Worm (Caenorhabditis elegans) whole organism, L4 larva: ENCODE measurements around the gene srp-2.

Experiments
- F10B5.3 ChIP-seq: sonication (generic microtip); optimal IDR thresholded peaks from 2 replicates; lab custom pipeline; 2016; ENCODE audit warnings: mild to moderate bottlenecking, missing genetic modification characterization, missing compliant biosample characterization
- F37D6.2 ChIP-seq: sonication (generic microtip); optimal IDR thresholded peaks from 2 replicates; lab custom pipeline; 2016; ENCODE audit warnings: mild to moderate bottlenecking, missing genetic modification characterization, missing compliant biosample characterization
- F44E2.7 ChIP-seq: fragments of 200-800 bp; sonication (Bioruptor generic); IDR thresholded peaks from 2 replicates; pipeline ENCODE4 v2.1.2; 2022; ENCODE audit warnings: missing genetic modification characterization, missing compliant biosample characterization
- F49E8.2 ChIP-seq: sonication (generic microtip); optimal IDR thresholded peaks from 2 replicates; lab custom pipeline; 2016; ENCODE audit warnings: missing compliant biosample characterization, mild to moderate bottlenecking, missing genetic modification characterization, borderline replicate concordance
- R02D3.7 ChIP-seq: fragments of 150-350 bp; sonication (generic microtip); optimal IDR thresholded peaks from 3 replicates; lab custom pipeline; 2014; ENCODE audit warnings: missing biosample characterization, missing genetic modification characterization
- Y48G9A.11 ChIP-seq: fragments of 200-800 bp; sonication (Bioruptor generic); IDR thresholded peaks from 2 replicates; pipeline ENCODE4 v1.3.6; 2022; ENCODE audit warnings: missing genetic modification reagents, missing genetic modification characterization, missing compliant biosample characterization
- aha-1 ChIP-seq: fragments of 150-350 bp; peaks from one replicate; lab custom pipeline; 2014; ENCODE audit warnings: missing biosample characterization, missing genetic modification characterization
- aly-2 ChIP-seq: sonication (generic microtip); optimal IDR thresholded peaks from 2 replicates; lab custom pipeline; 2018; ENCODE audit warnings: missing biosample characterization, missing genetic modification characterization
- attf-4 ChIP-seq: sonication (generic microtip); optimal IDR thresholded peaks from 3 replicates; lab custom pipeline; 2017; ENCODE audit warnings: missing biosample characterization, missing genetic modification characterization
- ceh-20 ChIP-seq: fragments of 200-800 bp; sonication (Bioruptor generic); IDR thresholded peaks from 2 replicates; pipeline ENCODE4 v1.3.6; 2022; ENCODE audit warnings: missing genetic modification reagents, missing genetic modification characterization, missing compliant biosample characterization
- ceh-28 ChIP-seq: fragments of 150-350 bp; optimal IDR thresholded peaks from 2 replicates; lab custom pipeline; 2014; ENCODE audit warnings: missing biosample characterization, missing genetic modification reagents, missing genetic modification characterization
- ceh-62 ChIP-seq: sonication (generic microtip); optimal IDR thresholded peaks from 2 replicates; lab custom pipeline; 2017; ENCODE audit warnings: missing biosample characterization, missing genetic modification characterization
- ceh-82 ChIP-seq: sonication (generic microtip); optimal IDR thresholded peaks from 2 replicates; lab custom pipeline; 2017; ENCODE audit warnings: missing biosample characterization, missing genetic modification characterization
- cey-2 ChIP-seq: sonication (generic microtip); optimal IDR thresholded peaks from 3 replicates; lab custom pipeline; 2017; ENCODE audit warnings: missing genetic modification characterization, mild to moderate bottlenecking, missing compliant biosample characterization, antibody characterized with exemption, borderline replicate concordance; ENCODE audit not compliant: insufficient read depth
- daf-16 ChIP-seq, 3 experiments: sonication (generic microtip); optimal IDR thresholded peaks; 2 replicates each; lab custom pipeline; 2016 to 2017; ENCODE audit warnings: missing genetic modification characterization in 3 of 3, missing genetic modification reagents in 3 of 3, mild to moderate bottlenecking in 2 of 3, missing compliant biosample characterization in 2 of 3, missing biosample characterization in 1 of 3, moderate library complexity in 1 of 3
- daf-19 ChIP-seq: fragments of 200-800 bp; sonication (Bioruptor generic); conservative IDR thresholded peaks from 2 replicates; pipeline ENCODE4 v1.3.6; 2022; ENCODE audit warnings: missing genetic modification characterization, missing compliant biosample characterization
- daf-8 ChIP-seq: fragments of 200-800 bp; sonication (Bioruptor generic); IDR thresholded peaks from 2 replicates; pipeline ENCODE4 v1.3.6; 2022; ENCODE audit warnings: missing genetic modification characterization, missing compliant biosample characterization
- dmd-9 ChIP-seq: fragments of 200-800 bp; sonication (Bioruptor generic); IDR thresholded peaks from 2 replicates; pipeline ENCODE4 v1.3.6; 2022; ENCODE audit warnings: missing genetic modification reagents, missing genetic modification characterization, missing compliant biosample characterization
- dpl-1 ChIP-seq: fragments of 150-350 bp; optimal IDR thresholded peaks from 2 replicates; lab custom pipeline; 2014; ENCODE audit warnings: missing biosample characterization, missing genetic modification reagents, missing genetic modification characterization
- dve-1 ChIP-seq: sonication (generic microtip); optimal IDR thresholded peaks from 2 replicates; lab custom pipeline; 2017; ENCODE audit warnings: antibody characterized with exemption, mild to moderate bottlenecking, missing genetic modification characterization, missing compliant biosample characterization; ENCODE audit not compliant: insufficient read depth
- egl-27 ChIP-seq: sonication (generic microtip); optimal IDR thresholded peaks from 3 replicates; lab custom pipeline; 2017; ENCODE audit warnings: missing biosample characterization, missing genetic modification reagents, missing genetic modification characterization
- egl-43 ChIP-seq: fragments of 200-800 bp; sonication (Bioruptor generic); IDR thresholded peaks from 2 replicates; pipeline ENCODE4 v1.3.6; 2022; ENCODE audit warnings: missing genetic modification reagents, missing genetic modification characterization, missing compliant biosample characterization
- fos-1 ChIP-seq: fragments of 150-350 bp; optimal IDR thresholded peaks from 2 replicates; lab custom pipeline; 2014; ENCODE audit warnings: missing biosample characterization, missing genetic modification characterization
- gei-8 ChIP-seq: fragments of 200-800 bp; sonication (Bioruptor generic); optimal IDR thresholded peaks from 2 replicates; lab custom pipeline; 2018; ENCODE audit warnings: mild to moderate bottlenecking, missing genetic modification characterization, missing compliant biosample characterization
- hmg-1.1 ChIP-seq: fragments of 200-800 bp; sonication (Bioruptor generic); IDR thresholded peaks from 2 replicates; pipeline ENCODE4 v1.3.6; 2022; ENCODE audit warnings: missing genetic modification reagents, missing genetic modification characterization, missing compliant biosample characterization
- jun-1 ChIP-seq: fragments of 150-350 bp; optimal IDR thresholded peaks from 2 replicates; lab custom pipeline; 2014; ENCODE audit warnings: missing biosample characterization, missing genetic modification reagents, missing genetic modification characterization
- lin-15B ChIP-seq: fragments of 150-350 bp; sonication (generic microtip); optimal IDR thresholded peaks from 3 replicates; lab custom pipeline; 2014; ENCODE audit warnings: missing biosample characterization, missing genetic modification characterization
- lin-29 ChIP-seq: fragments of 200-800 bp; sonication (Bioruptor generic); IDR thresholded peaks from 2 replicates; pipeline ENCODE4 v1.3.6; 2022; ENCODE audit warnings: missing genetic modification reagents, missing genetic modification characterization, missing compliant biosample characterization
- lin-39 ChIP-seq: fragments of 150-350 bp; optimal IDR thresholded peaks from 2 replicates; lab custom pipeline; 2014; ENCODE audit warnings: missing biosample characterization, missing genetic modification reagents, missing genetic modification characterization
- madf-5 ChIP-seq, 2 experiments: fragments of 200-800 bp; sonication (Bioruptor generic); IDR thresholded peaks; 2 replicates each; pipeline ENCODE4 v1.3.6; 2022; ENCODE audit warnings: missing compliant biosample characterization in 2 of 2, missing genetic modification characterization in 2 of 2
- madf-9 ChIP-seq: fragments of 200-800 bp; sonication (Bioruptor generic); conservative IDR thresholded peaks from 2 replicates; pipeline ENCODE4 v1.3.6; 2022; ENCODE audit warnings: missing genetic modification reagents, missing genetic modification characterization, missing compliant biosample characterization
- mep-1 ChIP-seq: fragments of 150-350 bp; sonication (generic microtip); optimal IDR thresholded peaks from 3 replicates; lab custom pipeline; 2014; ENCODE audit warnings: missing biosample characterization, missing genetic modification characterization
- mes-2 ChIP-seq: sonication (generic microtip); optimal IDR thresholded peaks from 2 replicates; lab custom pipeline; 2016; ENCODE audit warnings: missing genotype, mild to moderate bottlenecking, missing genetic modification characterization, missing compliant biosample characterization; ENCODE audit not compliant: poor library complexity, severe bottlenecking
- nhr-11 ChIP-seq: fragments of 150-350 bp; optimal IDR thresholded peaks from 2 replicates; lab custom pipeline; 2014; ENCODE audit warnings: missing biosample characterization, missing genetic modification characterization
- nhr-25 ChIP-seq: sonication (generic microtip); optimal IDR thresholded peaks from 2 replicates; lab custom pipeline; 2017; ENCODE audit warnings: missing genetic modification characterization, mild to moderate bottlenecking, missing compliant biosample characterization, antibody characterized with exemption, moderate library complexity, borderline replicate concordance; ENCODE audit not compliant: insufficient read depth
- nhr-28 ChIP-seq: fragments of 150-350 bp; optimal IDR thresholded peaks from 2 replicates; lab custom pipeline; 2014; ENCODE audit warnings: missing biosample characterization, missing genetic modification characterization
- nhr-41 ChIP-seq: fragments of 200-800 bp; sonication (Bioruptor generic); IDR thresholded peaks from 2 replicates; pipeline ENCODE4 v1.3.6; 2022; ENCODE audit warnings: missing genetic modification reagents, missing genetic modification characterization, missing compliant biosample characterization
- nhr-42 ChIP-seq: fragments of 200-800 bp; sonication (Bioruptor generic); IDR thresholded peaks from 2 replicates; pipeline ENCODE4 v1.3.6; 2022; ENCODE audit warnings: missing genetic modification characterization, missing compliant biosample characterization
- nhr-48 ChIP-seq: sonication (generic microtip); optimal IDR thresholded peaks from 2 replicates; lab custom pipeline; 2016; ENCODE audit warnings: mild to moderate bottlenecking, missing genetic modification characterization, missing compliant biosample characterization
- nhr-6 ChIP-seq: fragments of 150-350 bp; optimal IDR thresholded peaks from 2 replicates; lab custom pipeline; 2014; ENCODE audit warnings: missing biosample characterization, missing genetic modification characterization
- rbr-2 ChIP-seq: sonication (generic microtip); optimal IDR thresholded peaks from 2 replicates; lab custom pipeline; 2016; ENCODE audit warnings: missing genotype, missing genetic modification characterization, missing compliant biosample characterization
- saeg-2 ChIP-seq: fragments of 200-800 bp; sonication (Bioruptor generic); IDR thresholded peaks from 2 replicates; pipeline ENCODE4 v1.3.6; 2022; ENCODE audit warnings: missing genetic modification reagents, missing genetic modification characterization, missing compliant biosample characterization
- sdz-12 ChIP-seq: fragments of 200-800 bp; sonication (Bioruptor generic); optimal IDR thresholded peaks from 2 replicates; lab custom pipeline; 2018; ENCODE audit warnings: mild to moderate bottlenecking, missing genetic modification characterization, missing compliant biosample characterization
- set-16 ChIP-seq: fragments of 200-800 bp; sonication (Bioruptor generic); IDR thresholded peaks from 2 replicates; pipeline ENCODE4 v1.3.6; 2022; ENCODE audit warnings: missing genetic modification reagents, missing genetic modification characterization, missing compliant biosample characterization
- unc-62 ChIP-seq, 3 experiments: fragments of 150-350 bp in 1 of 3; sonication (generic microtip); optimal IDR thresholded peaks in 2 of 3; peaks in 1 of 3; 1 replicate in 1 of 3; 2 replicates in 2 of 3; lab custom pipeline; 2014 to 2017; ENCODE audit warnings: missing biosample characterization in 3 of 3, missing genetic modification characterization in 3 of 3, missing genetic modification reagents in 3 of 3, missing genotype in 1 of 3
- vab-7 ChIP-seq: fragments of 200-800 bp; sonication (Bioruptor generic); IDR thresholded peaks from 2 replicates; pipeline ENCODE4 v1.3.6; 2022; ENCODE audit warnings: missing genetic modification reagents, missing genetic modification characterization, missing compliant biosample characterization
- zfp-2 ChIP-seq: sonication (generic microtip); optimal IDR thresholded peaks from 2 replicates; lab custom pipeline; 2016; ENCODE audit warnings: mild to moderate bottlenecking, missing genetic modification characterization, missing compliant biosample characterization
- zfp-3 ChIP-seq: fragments of 200-800 bp; sonication (Bioruptor generic); conservative IDR thresholded peaks from 2 replicates; pipeline ENCODE4 v1.3.6; 2022; ENCODE audit warnings: missing genetic modification reagents, missing genetic modification characterization, missing compliant biosample characterization
- ztf-11 ChIP-seq: fragments of 150-350 bp; optimal IDR thresholded peaks from 2 replicates; lab custom pipeline; 2014; ENCODE audit warnings: missing biosample characterization, missing genetic modification characterization
- ztf-7 ChIP-seq: fragments of 150-350 bp; optimal IDR thresholded peaks from 2 replicates; lab custom pipeline; 2014; ENCODE audit warnings: missing biosample characterization, missing genetic modification characterization

Gene srp-2

ce11 chrV:731330-731729 is 31.1 kb upstream of the srp-2 start:
- peak; percentile 97 for TF ChIP-seq aha-1 (tag; lab: Kevin White, UChicago)
- TF ChIP-seq cey-2 (tag; lab: Kevin White, UChicago) = no peak
- no peak for TF ChIP-seq egl-27 (tag; lab: Kevin White, UChicago)
- TF ChIP-seq sdz-12 (GFP tag; lab: Kevin White, UChicago) = peak; percentile 13
- no peak; the same call in 1 of the 2 replicates for TF ChIP-seq nhr-41 (GFP tag; lab: Robert Waterston, UW)
- peak; percentile 76 to 98 for TF ChIP-seq unc-62 (GFP tag; optimal IDR thresholded peaks at IDR 0.05 in 1 of 2; lab: Kevin White, UChicago)
- TF ChIP-seq unc-62 (tag; optimal IDR thresholded peaks at IDR 0.05; lab: Kevin White, UChicago) = peak; percentile 8
- peak; percentile 65; the same call in 1 of the 2 replicates for TF ChIP-seq egl-43
- TF ChIP-seq attf-4 (tag; lab: Kevin White, UChicago) = no peak
- TF ChIP-seq vab-7 = no peak
- no peak for TF ChIP-seq ceh-62 (tag; lab: Kevin White, UChicago)
- no peak for TF ChIP-seq F10B5.3 (tag; lab: Kevin White, UChicago)
- peak; percentile 79 for TF ChIP-seq saeg-2 (GFP tag; lab: Robert Waterston, UW)
- peak; percentile 88 for TF ChIP-seq zfp-3 (GFP tag; lab: Robert Waterston, UW)
- no peak for TF ChIP-seq nhr-25 (tag; lab: Kevin White, UChicago)
- no peak for TF ChIP-seq daf-19 (GFP tag; lab: Robert Waterston, UW)
- no peak for TF ChIP-seq ztf-11
- TF ChIP-seq dpl-1 (GFP tag; lab: Kevin White, UChicago) = peak; percentile 2
- TF ChIP-seq lin-15B (tag; lab: Kevin White, UChicago) = no peak
- peak; percentile 68 for TF ChIP-seq nhr-42 (GFP tag; lab: Robert Waterston, UW)
- TF ChIP-seq mep-1 (tag; lab: Kevin White, UChicago) = peak; percentile 79
- TF ChIP-seq hmg-1.1 (GFP tag; lab: Robert Waterston, UW) = peak; percentile 71
- no peak for TF ChIP-seq ztf-7
- peak; percentile 71 for TF ChIP-seq mes-2 (tag; lab: Kevin White, UChicago)
- TF ChIP-seq nhr-48 (tag; lab: Kevin White, UChicago) = peak; percentile 92
- TF ChIP-seq gei-8 (GFP tag; lab: Kevin White, UChicago) = peak; percentile 88
- TF ChIP-seq fos-1 (tag; lab: Kevin White, UChicago) = peak; percentile 67
- peak; percentile 97 for TF ChIP-seq dve-1 (tag; lab: Kevin White, UChicago)
- TF ChIP-seq madf-5 (GFP tag; IDR thresholded peaks at IDR 0.05; lab: Robert Waterston, UW) = no peak
- peak; percentile 96 for TF ChIP-seq nhr-28 (tag; lab: Kevin White, UChicago)
- TF ChIP-seq daf-8 (GFP tag; lab: Robert Waterston, UW) = no peak
- TF ChIP-seq rbr-2 (tag; lab: Kevin White, UChicago) = peak; percentile 35
- TF ChIP-seq ceh-82 = no peak
- no peak for TF ChIP-seq Y48G9A.11
- no peak for TF ChIP-seq F37D6.2
- TF ChIP-seq set-16 (GFP tag; lab: Robert Waterston, UW) = peak; percentile 91
- TF ChIP-seq dmd-9 (GFP tag; lab: Robert Waterston, UW) = no peak
- no peak for TF ChIP-seq R02D3.7
- TF ChIP-seq nhr-11 (tag; lab: Kevin White, UChicago) = peak; percentile 96
- TF ChIP-seq lin-29 (GFP tag; lab: Robert Waterston, UW) = no peak
- no peak for TF ChIP-seq zfp-2 (tag; lab: Kevin White, UChicago)
- TF ChIP-seq lin-39 (tag; lab: Kevin White, UChicago) = no peak
- peak; percentile 78 for TF ChIP-seq nhr-6 (tag; lab: Kevin White, UChicago)
- TF ChIP-seq jun-1 (tag; lab: Kevin White, UChicago) = peak; percentile 64
- TF ChIP-seq ceh-20 (GFP tag; lab: Robert Waterston, UW) = peak; percentile 90
- peak; percentile 34; the same call in 1 of the 2 replicates for TF ChIP-seq madf-9 (GFP tag; lab: Robert Waterston, UW)
- TF ChIP-seq daf-16 (GFP tag; optimal IDR thresholded peaks at IDR 0.05; lab: Kevin White, UChicago) = peak; percentile 95 to 96
- TF ChIP-seq daf-16 (tag; optimal IDR thresholded peaks at IDR 0.05; lab: Kevin White, UChicago) = peak; percentile 99
- no peak for TF ChIP-seq aly-2 (tag; lab: Kevin White, UChicago)
- no peak for TF ChIP-seq F49E8.2 (tag; lab: Kevin White, UChicago)
- no peak for TF ChIP-seq ceh-28
- no peak for TF ChIP-seq F44E2.7 (GFP tag; lab: Robert Waterston, UW)
